Worm (Caenorhabditis elegans): ENCODE measurements around the gene ZK1055.4.
A peak's percentile ranks its signal among the peaks of the same experiment; 100 is the strongest.

Gene ZK1055.4

DNA sequence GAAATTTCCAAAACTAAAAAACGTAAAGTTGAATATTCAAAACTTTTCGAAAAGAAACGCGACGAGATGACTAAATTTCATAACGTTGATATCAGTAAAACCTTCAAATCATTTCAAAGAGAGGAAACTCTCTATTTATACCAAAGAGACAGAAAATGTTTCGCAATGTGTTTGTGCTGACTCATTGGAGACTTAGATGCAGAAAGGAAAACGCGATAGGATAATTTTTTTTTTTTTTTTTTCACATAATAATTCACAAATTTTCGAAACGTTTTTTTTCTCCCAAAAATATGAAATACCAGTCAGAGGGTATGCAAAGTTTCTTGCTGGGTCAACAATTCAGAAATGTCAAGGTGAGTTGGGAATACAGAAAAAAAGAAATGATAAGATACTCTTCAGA lies 24.3 kb downstream of the ZK1055.4 start:
- TF ChIP-seq lin-35 (GFP tag; optimal IDR thresholded peaks at IDR 0.05) (peak in 1 of 3 experiments; percentile 18), let-526 (GFP tag; IDR thresholded peaks at IDR 0.05) (no peak), attf-5 (GFP tag; optimal IDR thresholded peaks at IDR 0.05) (peak; percentile 51), mes-4 (tag; optimal IDR thresholded peaks at IDR 0.05) (no peak), ceh-40 (GFP tag; IDR thresholded peaks at IDR 0.05) (no peak), xnd-1 (tag; optimal IDR thresholded peaks at IDR 0.05) (no peak), dpff-1 (tag; optimal IDR thresholded peaks at IDR 0.05) (peak; percentile 56), aptf-2 (GFP tag; conservative IDR thresholded peaks at IDR 0.05) (no peak), lag-1 (GFP tag; IDR thresholded peaks at IDR 0.05) (no peak), attf-3 (GFP tag; conservative IDR thresholded peaks at IDR 0.05) (no peak), cebp-1 (GFP tag; IDR thresholded peaks at IDR 0.05) (peak; percentile 83), cebp-1 (tag; optimal IDR thresholded peaks at IDR 0.05) (peak; percentile 96), madf-3 (GFP tag; IDR thresholded peaks at IDR 0.05) (0 out of 2 replicates have a peak, but pooled peaks have one; percentile 45), hrde-1 (tag; optimal IDR thresholded peaks at IDR 0.05; ENCODE audit: borderline replicate concordance) (peak; percentile 37), madf-6 (GFP tag; IDR thresholded peaks at IDR 0.05) (peak; percentile 29; the same call in 1 of the 2 replicates), tbp1 (GFP tag; optimal IDR thresholded peaks at IDR 0.05) (peak; percentile 25), ztf-25 (GFP tag; IDR thresholded peaks at IDR 0.05) (no peak), ceh-79 (tag; optimal IDR thresholded peaks at IDR 0.05) (no peak), athp-1 (tag; optimal IDR thresholded peaks at IDR 0.05) (no peak), nhr-80 (tag; optimal IDR thresholded peaks at IDR 0.05) (peak; percentile 36), sptf-2 (GFP tag; optimal IDR thresholded peaks at IDR 0.05) (peak; percentile 10), F39B2.1 (GFP tag; IDR thresholded peaks at IDR 0.05) (0 out of 2 replicates have a peak, but pooled peaks have one; percentile 44), nfya-2 (GFP tag; IDR thresholded peaks at IDR 0.05) (0 out of 2 replicates have a peak, but pooled peaks have one; percentile 36), repo-1 (tag; optimal IDR thresholded peaks at IDR 0.05) (peak; percentile 3), atf-7 (tag; optimal IDR thresholded peaks at IDR 0.05) (no peak)

DNA sequence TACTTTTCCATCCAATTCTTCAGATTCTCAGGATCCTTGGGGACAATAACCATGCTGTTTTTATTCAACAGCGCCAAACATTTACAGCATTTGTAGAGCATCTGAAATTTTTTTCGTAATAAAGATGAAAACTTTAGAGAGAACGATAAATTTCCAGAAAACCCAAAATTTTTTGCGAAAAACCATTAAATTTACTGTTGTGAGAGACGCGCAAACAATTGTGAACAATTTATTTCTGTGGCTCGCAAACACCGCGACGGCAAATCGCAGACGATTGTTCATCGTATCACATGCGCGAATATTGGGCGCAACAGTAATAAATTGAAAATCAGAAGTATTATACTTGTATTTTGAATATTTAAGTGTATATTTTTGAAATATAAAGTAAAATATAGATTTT lies 29.2 kb downstream of the ZK1055.4 start, which contains the start of gene gon-14:
gon-14 (minus strand) TSS at position 101 of the 400 bp plus-strand sequence.
- TF ChIP-seq nhr-120 (GFP tag; IDR thresholded peaks at IDR 0.05) (no peak), F39B2.1 (GFP tag; IDR thresholded peaks at IDR 0.05) (no peak), ztf-6 (GFP tag; IDR thresholded peaks at IDR 0.05) (no peak), dpl-1 (GFP tag; optimal IDR thresholded peaks at IDR 0.05) (no peak), cebp-1 (GFP tag; IDR thresholded peaks at IDR 0.05) (no peak), cebp-1 (tag; optimal IDR thresholded peaks at IDR 0.05) (no peak), let-526 (GFP tag; IDR thresholded peaks at IDR 0.05) (no peak), hrde-1 (tag; optimal IDR thresholded peaks at IDR 0.05; ENCODE audit: borderline replicate concordance) (no peak), F55B11.4 (tag; optimal IDR thresholded peaks at IDR 0.05; ENCODE audit: borderline replicate concordance, insufficient read depth) (no peak), attf-3 (GFP tag; conservative IDR thresholded peaks at IDR 0.05) (no peak)

DNA sequence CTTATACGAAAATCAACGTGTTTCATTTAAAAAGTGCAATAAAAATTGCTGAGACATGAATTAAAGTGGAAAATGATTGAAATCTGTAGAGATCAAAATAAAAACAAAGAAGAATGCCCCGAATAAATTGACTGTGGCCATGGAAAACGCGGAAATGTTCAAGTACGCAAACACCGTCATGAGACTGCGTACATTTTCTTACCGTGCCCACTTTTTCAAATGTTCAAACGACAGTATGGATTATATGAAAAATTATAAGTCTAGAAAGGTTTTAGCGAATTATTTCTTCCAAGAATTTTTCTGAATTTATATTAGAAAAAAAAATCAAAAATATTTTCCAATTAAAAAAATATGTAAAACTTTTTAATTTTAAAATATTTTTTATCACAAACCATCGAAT lies 29.6 kb downstream of the ZK1055.4 start:
- TF ChIP-seq egl-44 (GFP tag; IDR thresholded peaks at IDR 0.05) (no peak), mes-4 (tag; optimal IDR thresholded peaks at IDR 0.05) (no peak), lin-54 (GFP tag; optimal IDR thresholded peaks at IDR 0.05) (peak; percentile 69), B0035.1 (tag; optimal IDR thresholded peaks at IDR 0.05) (no peak), Y79H2A.3 (GFP tag; conservative IDR thresholded peaks at IDR 0.05) (no peak), xnd-1 (tag; optimal IDR thresholded peaks at IDR 0.05) (peak; percentile 71), nhr-179 (tag; optimal IDR thresholded peaks at IDR 0.05) (no peak), C06A6.2 (GFP tag; conservative IDR thresholded peaks at IDR 0.05) (no peak), dox-1 (GFP tag; IDR thresholded peaks at IDR 0.05) (0 out of 2 replicates have a peak, but pooled peaks have one; percentile 12), efl-1 (GFP tag; optimal IDR thresholded peaks at IDR 0.05) (peak; percentile 75), nhr-90 (tag; optimal IDR thresholded peaks at IDR 0.05) (no peak), snpc-1.1 (tag; optimal IDR thresholded peaks at IDR 0.05; ENCODE audit: insufficient read depth) (no peak), madf-8 (GFP tag; conservative IDR thresholded peaks at IDR 0.05) (peak; percentile 92), atf-7 (tag; optimal IDR thresholded peaks at IDR 0.05) (no peak), ceh-79 (tag; optimal IDR thresholded peaks at IDR 0.05) (no peak), K12H6.12 (tag; optimal IDR thresholded peaks at IDR 0.05) (no peak), D2030.7 (GFP tag; IDR thresholded peaks at IDR 0.05) (peak; percentile 24; the same call in 1 of the 2 replicates), dpl-1 (GFP tag; optimal IDR thresholded peaks at IDR 0.05) (peak; percentile 42), mel-28 (tag; optimal IDR thresholded peaks at IDR 0.05; ENCODE audit: borderline replicate concordance) (no peak), lin-35 (GFP tag; optimal IDR thresholded peaks at IDR 0.05) (peak in 1 of 3 experiments; percentile 19), ztf-3 (GFP tag; optimal IDR thresholded peaks at IDR 0.05) (no peak), madf-6 (GFP tag; IDR thresholded peaks at IDR 0.05) (peak; percentile 95)

All from whole organism, young adult.